Worm (Caenorhabditis elegans): Measurements from ENCODE around the gene Y22D7AL.9.

- TF ChIP-seq nhr-28 (tag; optimal IDR thresholded peaks at IDR 0.05) = no peak
- no peak for TF ChIP-seq elt-3 (tag; optimal IDR thresholded peaks at IDR 0.05)
- no peak for TF ChIP-seq lin-13 (tag; optimal IDR thresholded peaks at IDR 0.05)
- TF ChIP-seq mep-1 (tag; optimal IDR thresholded peaks at IDR 0.05) = no peak
Observed at ce11 chrIII:1584216-1584715, 29.6 kb downstream of the Y22D7AL.9 start.

All from whole organism, mixed stage, embryonic.